Fruit fly (Drosophila melanogaster) S2 (cell line): ENCODE measurements around the gene LPCAT.

Experiments
- CG8478 ChIP-seq: fragments of >200 bp; optimal IDR thresholded peaks from 2 replicates; lab custom pipeline; 2018
- CTCF ChIP-seq, 2 experiments: fragments of >200 bp; optimal IDR thresholded peaks; 2 replicates each; lab custom pipeline; 2018

DNA sequence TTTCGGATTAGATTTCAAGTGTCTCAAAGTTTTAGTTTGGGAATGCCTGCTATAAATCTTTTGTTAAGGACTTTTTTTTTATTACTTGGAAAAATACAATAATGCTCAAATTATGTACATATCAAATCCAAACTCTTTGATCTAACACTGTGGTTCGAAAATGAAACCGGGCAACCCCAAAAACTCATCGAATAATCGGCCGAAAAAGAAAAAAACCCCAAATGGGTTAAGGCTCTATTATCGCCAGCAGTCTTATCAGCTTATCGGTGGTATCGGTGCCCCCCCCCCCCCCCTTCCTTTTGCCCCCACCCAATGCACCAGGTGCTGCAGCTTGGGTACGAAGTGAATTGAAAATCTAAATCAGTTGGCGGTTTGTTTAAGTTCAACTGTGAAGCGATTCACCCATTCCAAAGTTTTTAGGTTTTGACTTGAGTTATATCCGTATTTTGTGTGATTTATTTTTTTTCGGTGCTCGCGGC, 37.9 kb upstream of the LPCAT start:
- TF ChIP-seq CG8478 (no peak), CTCF (optimal IDR thresholded peaks at IDR 0.05; lab: Kevin White, UChicago) (no peak)
